Fruit fly (Drosophila melanogaster): ENCODE data around the gene Atg8a.

Gene Atg8a

dm6 chrX:10768043-10768674 lies at the start of gene Atg8a, which contains the start of gene BTBD9:
TSS of gene Atg8a (minus strand) at chrX:10768338.
TSS of gene BTBD9 (plus strand) at chrX:10768537.
- no peak for TF ChIP-seq psq (optimal IDR thresholded peaks at IDR 0.05)
- TF ChIP-seq Sin3A (optimal IDR thresholded peaks at IDR 0.05): no peak
- no peak for TF ChIP-seq h (optimal IDR thresholded peaks at IDR 0.05)
- TF ChIP-seq insv (optimal IDR thresholded peaks at IDR 0.05): no peak
- no peak for TF ChIP-seq ttk (optimal IDR thresholded peaks at IDR 0.05)
- no peak for TF ChIP-seq Myc (optimal IDR thresholded peaks at IDR 0.05)

dm6 chrX:10816856-10817255 lies 48.7 kb upstream of the Atg8a start:
- TF ChIP-seq Myc (optimal IDR thresholded peaks at IDR 0.05) (no peak), h (optimal IDR thresholded peaks at IDR 0.05) (no peak), ttk (optimal IDR thresholded peaks at IDR 0.05) (no peak)

dm6 chrX:10815511-10816080 lies 47.5 kb upstream of the Atg8a start:
- TF ChIP-seq psq (optimal IDR thresholded peaks at IDR 0.05) (peak; percentile 41), ttk (optimal IDR thresholded peaks at IDR 0.05) (no peak), h (optimal IDR thresholded peaks at IDR 0.05) (no peak), Myc (optimal IDR thresholded peaks at IDR 0.05) (no peak), insv (optimal IDR thresholded peaks at IDR 0.05) (no peak)

DNA sequence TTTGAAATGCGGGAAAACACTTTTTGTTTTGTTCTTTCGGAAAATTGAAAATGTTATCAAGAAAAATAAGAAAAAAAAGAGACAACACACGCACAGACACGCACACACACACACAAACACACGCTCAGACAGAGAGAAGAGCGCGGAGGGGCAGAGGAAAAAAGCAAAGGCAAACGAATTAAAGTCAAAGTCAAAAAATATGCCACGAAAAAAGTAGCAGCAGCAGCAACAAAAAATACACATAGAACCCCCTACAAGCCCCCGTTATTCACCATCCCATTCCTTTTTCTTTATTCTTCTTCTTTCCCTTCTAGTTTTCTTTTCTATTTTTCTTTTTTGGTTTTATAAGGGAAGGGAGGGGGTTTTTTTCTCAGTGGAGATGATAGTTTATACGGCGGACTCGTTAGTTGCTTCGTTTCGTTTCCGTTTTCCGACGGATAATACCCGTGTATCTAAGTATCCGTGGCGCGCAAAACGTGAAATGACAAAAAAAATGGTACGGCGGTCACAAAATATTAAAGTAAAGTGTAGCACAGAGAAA lies 46.8 kb upstream of the Atg8a start:
- TF ChIP-seq ttk (optimal IDR thresholded peaks at IDR 0.05): no peak
- TF ChIP-seq Myc (optimal IDR thresholded peaks at IDR 0.05): no peak
- no peak for TF ChIP-seq psq (optimal IDR thresholded peaks at IDR 0.05)
- TF ChIP-seq h (optimal IDR thresholded peaks at IDR 0.05): no peak
- no peak for TF ChIP-seq Sin3A (optimal IDR thresholded peaks at IDR 0.05)
- TF ChIP-seq insv (optimal IDR thresholded peaks at IDR 0.05): no peak

- TF ChIP-seq insv (optimal IDR thresholded peaks at IDR 0.05): no peak
- TF ChIP-seq Myc (optimal IDR thresholded peaks at IDR 0.05): no peak
- TF ChIP-seq Sin3A (optimal IDR thresholded peaks at IDR 0.05): no peak
Measured at dm6 chrX:10814113-10814512, 46.0 kb upstream of the Atg8a start.

DNA sequence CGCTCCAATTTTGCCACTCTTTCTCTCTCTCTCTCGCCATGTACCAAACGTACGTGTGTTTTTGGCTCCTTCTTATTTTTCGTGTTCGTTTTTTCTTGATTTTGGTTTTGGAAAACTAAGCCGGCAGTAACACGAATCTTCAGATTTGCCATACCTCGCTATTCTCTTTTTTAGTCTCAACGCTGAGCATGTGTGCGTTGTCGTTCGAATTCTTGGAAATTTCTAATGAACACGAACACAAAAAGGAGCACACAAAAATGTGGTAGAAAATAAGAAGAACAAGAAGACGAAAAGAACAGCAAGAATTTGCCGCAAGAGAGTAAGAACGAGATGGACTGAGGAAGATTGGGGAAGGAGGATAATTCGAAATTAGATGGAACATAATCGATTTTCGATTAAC lies 40.5 kb upstream of the Atg8a start:
- TF ChIP-seq h (optimal IDR thresholded peaks at IDR 0.05): no peak
- no peak for TF ChIP-seq insv (optimal IDR thresholded peaks at IDR 0.05)
- no peak for TF ChIP-seq Sin3A (optimal IDR thresholded peaks at IDR 0.05)

dm6 chrX:10806718-10807412 lies 38.7 kb upstream of the Atg8a start:
- TF ChIP-seq insv (optimal IDR thresholded peaks at IDR 0.05) (no peak), ttk (optimal IDR thresholded peaks at IDR 0.05) (no peak), Sin3A (optimal IDR thresholded peaks at IDR 0.05) (no peak), h (optimal IDR thresholded peaks at IDR 0.05) (no peak), Myc (optimal IDR thresholded peaks at IDR 0.05) (no peak), psq (optimal IDR thresholded peaks at IDR 0.05) (no peak)

dm6 chrX:10805651-10806191 lies 37.6 kb upstream of the Atg8a start:
- TF ChIP-seq psq (optimal IDR thresholded peaks at IDR 0.05) (no peak), h (optimal IDR thresholded peaks at IDR 0.05) (no peak), insv (optimal IDR thresholded peaks at IDR 0.05) (no peak), Myc (optimal IDR thresholded peaks at IDR 0.05) (no peak), Sin3A (optimal IDR thresholded peaks at IDR 0.05) (no peak), ttk (optimal IDR thresholded peaks at IDR 0.05) (no peak)

DNA sequence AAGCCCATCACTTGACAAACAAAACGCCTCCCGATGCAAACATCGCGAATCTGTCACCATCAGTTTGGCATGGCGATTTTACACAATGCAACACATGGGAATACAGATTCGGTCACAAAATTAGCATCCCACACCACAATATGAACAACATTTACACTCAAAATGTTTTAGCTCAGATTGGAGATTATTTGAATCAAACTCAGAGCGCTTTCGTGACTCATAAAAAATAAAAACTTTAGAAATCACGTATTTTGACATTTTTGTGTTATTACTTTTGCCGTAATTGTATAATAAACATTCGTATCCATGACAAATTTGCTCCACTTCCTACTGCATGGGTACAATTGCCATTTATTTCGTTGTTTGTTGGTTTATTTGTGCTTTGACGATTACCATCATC lies 35.9 kb upstream of the Atg8a start:
- no peak for TF ChIP-seq psq (optimal IDR thresholded peaks at IDR 0.05)
- no peak for TF ChIP-seq Sin3A (optimal IDR thresholded peaks at IDR 0.05)
- no peak for TF ChIP-seq h (optimal IDR thresholded peaks at IDR 0.05)
- TF ChIP-seq Myc (optimal IDR thresholded peaks at IDR 0.05): no peak
- no peak for TF ChIP-seq insv (optimal IDR thresholded peaks at IDR 0.05)
- no peak for TF ChIP-seq ttk (optimal IDR thresholded peaks at IDR 0.05)

- no peak for TF ChIP-seq Sin3A (optimal IDR thresholded peaks at IDR 0.05)
- TF ChIP-seq h (optimal IDR thresholded peaks at IDR 0.05): no peak
- no peak for TF ChIP-seq Myc (optimal IDR thresholded peaks at IDR 0.05)
- TF ChIP-seq ttk (optimal IDR thresholded peaks at IDR 0.05): no peak
- TF ChIP-seq insv (optimal IDR thresholded peaks at IDR 0.05): no peak
- no peak for TF ChIP-seq psq (optimal IDR thresholded peaks at IDR 0.05)
Measured at dm6 chrX:10802457-10803378, 34.6 kb upstream of the Atg8a start.

DNA sequence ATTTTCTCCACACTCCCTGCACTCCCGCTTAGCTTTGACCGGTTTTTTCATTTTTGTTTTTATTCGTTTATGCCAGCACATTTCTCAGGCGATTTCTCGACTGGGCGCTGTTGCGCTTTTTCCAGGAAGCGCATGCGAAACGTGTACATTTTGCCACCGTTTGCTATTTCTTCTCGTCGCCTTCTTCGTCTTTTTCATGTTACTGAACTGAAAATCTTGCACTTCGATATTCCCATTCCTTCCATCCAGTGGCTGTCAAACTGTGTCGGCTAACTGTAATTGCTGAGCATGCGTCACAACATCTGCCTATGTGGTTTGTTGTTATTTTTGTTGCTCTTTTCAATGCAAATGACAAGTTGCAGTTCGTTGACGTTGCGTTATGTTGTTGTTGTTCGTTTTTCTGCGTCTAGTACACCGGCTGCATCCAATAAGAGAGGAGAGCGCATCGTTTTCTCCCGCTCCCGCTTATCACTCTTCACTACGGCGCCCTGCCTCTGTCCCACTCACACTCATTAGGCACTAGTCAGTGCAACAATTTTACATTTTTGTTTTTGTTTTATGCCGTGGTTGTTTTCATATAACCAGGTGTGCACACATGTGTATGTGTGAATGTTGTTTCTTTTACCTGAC lies 33.8 kb upstream of the Atg8a start:
- TF ChIP-seq Sin3A (optimal IDR thresholded peaks at IDR 0.05) (no peak), h (optimal IDR thresholded peaks at IDR 0.05) (no peak), ttk (optimal IDR thresholded peaks at IDR 0.05) (no peak), Myc (optimal IDR thresholded peaks at IDR 0.05) (no peak), psq (optimal IDR thresholded peaks at IDR 0.05) (no peak), insv (optimal IDR thresholded peaks at IDR 0.05) (no peak)
